Fruit fly (Drosophila melanogaster): ENCODE measurements around the gene CG6398.

dm6 chrX:17881138-17882121 lies 50.8 kb downstream of the CG6398 start:
- TF ChIP-seq CG8478 (optimal IDR thresholded peaks at IDR 0.05) (no peak), CTCF (optimal IDR thresholded peaks at IDR 0.05) (no peak)
